Worm (Caenorhabditis elegans): Measurements from ENCODE around the gene F47C12.7.

F47C12.7 gene

ce11 chrIV:3956705-3957104 is 38.6 kb downstream of the F47C12.7 start, which contains the start of gene clec-74:
Gene clec-74, plus strand, starts transcription at chrIV:3957005.
- no peak for TF ChIP-seq T22C8.4 (GFP tag; IDR thresholded peaks at IDR 0.05)
- TF ChIP-seq ztf-23 (GFP tag; IDR thresholded peaks at IDR 0.05) = no peak
- TF ChIP-seq med-1 (GFP tag; optimal IDR thresholded peaks at IDR 0.05; ENCODE audit: insufficient read depth) = no peak
- no peak for TF ChIP-seq cog-1 (tag; optimal IDR thresholded peaks at IDR 0.05)
- no peak for TF ChIP-seq klf-2 (GFP tag; conservative IDR thresholded peaks at IDR 0.05)
- TF ChIP-seq ztf-29 (GFP tag; IDR thresholded peaks at IDR 0.05) = no peak
- no peak for TF ChIP-seq flt-1 (GFP tag; IDR thresholded peaks at IDR 0.05)
- TF ChIP-seq tab-1 (GFP tag; IDR thresholded peaks at IDR 0.05) = no peak
- no peak for TF ChIP-seq ref-1 (GFP tag; conservative IDR thresholded peaks at IDR 0.05)

- TF ChIP-seq klf-2 (GFP tag; conservative IDR thresholded peaks at IDR 0.05) (no peak), ref-1 (GFP tag; conservative IDR thresholded peaks at IDR 0.05) (no peak), T22C8.4 (GFP tag; IDR thresholded peaks at IDR 0.05) (no peak), med-1 (GFP tag; optimal IDR thresholded peaks at IDR 0.05; ENCODE audit: insufficient read depth) (no peak)
Measured at ce11 chrIV:3956095-3956494, 39.2 kb downstream of the F47C12.7 start, which contains the start of gene clec-73. Gene clec-73, minus strand, starts transcription at chrIV:3956195.

Measured in whole organism, midembryonic.